Worm (Caenorhabditis elegans): ENCODE measurements around the gene T02C1.1.

ce11 chrIII:9228190-9228589, 19.1 kb upstream of the T02C1.1 start:
- TF ChIP-seq dao-5 (tag; optimal IDR thresholded peaks at IDR 0.05) (no peak), him-1 (tag; optimal IDR thresholded peaks at IDR 0.05) (no peak), W03F9.2 (tag; optimal IDR thresholded peaks at IDR 0.05) (no peak)

All from whole organism, L4/young adult.